Worm (Caenorhabditis elegans) whole organism, mixed stage, embryonic: ENCODE results near the gene clec-29.

Experiments used
- M03D4.4 ChIP-seq: sonication (generic microtip); optimal IDR thresholded peaks from 2 replicates; lab custom pipeline; 2017; ENCODE audit warnings: mild to moderate bottlenecking, missing genetic modification characterization, missing compliant biosample characterization
- bed-3 ChIP-seq: fragments of 200-800 bp; sonication (Bioruptor generic); optimal IDR thresholded peaks from 3 replicates; lab custom pipeline; 2018; ENCODE audit warnings: mild to moderate bottlenecking, missing genetic modification characterization, moderate library complexity, missing compliant biosample characterization
- blmp-1 ChIP-seq: fragments of 150-350 bp; optimal IDR thresholded peaks from 2 replicates; lab custom pipeline; 2014; ENCODE audit warnings: missing biosample characterization, missing genetic modification characterization
- ceh-39 ChIP-seq: fragments of 150-350 bp; optimal IDR thresholded peaks from 2 replicates; lab custom pipeline; 2014; ENCODE audit warnings: missing biosample characterization, missing genetic modification characterization
- ceh-43 ChIP-seq: fragments of 200-800 bp; sonication (Bioruptor generic); optimal IDR thresholded peaks from 2 replicates; lab custom pipeline; 2018; ENCODE audit warnings: mild to moderate bottlenecking, missing genetic modification characterization, moderate library complexity, missing compliant biosample characterization
- ceh-83 ChIP-seq: fragments of 200-800 bp; sonication (Bioruptor generic); optimal IDR thresholded peaks from 2 replicates; lab custom pipeline; 2018; ENCODE audit warnings: mild to moderate bottlenecking, missing genetic modification characterization, missing compliant biosample characterization
- ces-1 ChIP-seq: fragments of 150-350 bp; optimal IDR thresholded peaks from 2 replicates; lab custom pipeline; 2014; ENCODE audit warnings: missing biosample characterization, missing genetic modification reagents, missing genetic modification characterization
- cnd-1 ChIP-seq: fragments of 200-800 bp; sonication (Bioruptor generic); optimal IDR thresholded peaks from 2 replicates; lab custom pipeline; 2018; ENCODE audit warnings: mild to moderate bottlenecking, missing genetic modification characterization, missing compliant biosample characterization
- drap-1 ChIP-seq: fragments of 200-800 bp; sonication (Bioruptor generic); optimal IDR thresholded peaks from 3 replicates; lab custom pipeline; 2018; ENCODE audit warnings: mild to moderate bottlenecking, missing genetic modification characterization, missing compliant biosample characterization
- elt-3 ChIP-seq: fragments of 150-350 bp; optimal IDR thresholded peaks from 2 replicates; lab custom pipeline; 2014; ENCODE audit warnings: missing biosample characterization, missing genetic modification characterization
- flh-1 ChIP-seq: fragments of 200-800 bp; sonication (Bioruptor generic); optimal IDR thresholded peaks from 2 replicates; lab custom pipeline; 2018; ENCODE audit warnings: mild to moderate bottlenecking, missing genetic modification characterization, moderate library complexity, missing compliant biosample characterization
- ham-2 ChIP-seq: fragments of 200-800 bp; sonication (Bioruptor generic); optimal IDR thresholded peaks from 2 replicates; lab custom pipeline; 2018; ENCODE audit warnings: mild to moderate bottlenecking, missing genetic modification characterization, missing compliant biosample characterization
- lin-13 ChIP-seq: fragments of 150-350 bp; optimal IDR thresholded peaks from 2 replicates; lab custom pipeline; 2014; ENCODE audit warnings: missing biosample characterization, missing genetic modification characterization
- lin-32 ChIP-seq: fragments of 200-800 bp; sonication (Bioruptor generic); optimal IDR thresholded peaks from 2 replicates; lab custom pipeline; 2018; ENCODE audit warnings: mild to moderate bottlenecking, missing genetic modification characterization, missing compliant biosample characterization
- lsy-2 ChIP-seq: fragments of 150-350 bp; optimal IDR thresholded peaks from 2 replicates; lab custom pipeline; 2014; ENCODE audit warnings: missing biosample characterization, missing genetic modification characterization
- mab-5 ChIP-seq: fragments of 150-350 bp; optimal IDR thresholded peaks from 2 replicates; lab custom pipeline; 2014; ENCODE audit warnings: missing biosample characterization, missing genetic modification characterization
- mep-1 ChIP-seq: fragments of 150-350 bp; optimal IDR thresholded peaks from 2 replicates; lab custom pipeline; 2017; ENCODE audit warnings: missing biosample characterization, missing genetic modification reagents, missing genetic modification characterization, inconsistent platforms
- mls-2 ChIP-seq: sonication (generic microtip); optimal IDR thresholded peaks from 2 replicates; lab custom pipeline; 2016; ENCODE audit warnings: mild to moderate bottlenecking, missing genetic modification characterization, moderate library complexity, missing compliant biosample characterization
- nhr-12 ChIP-seq: fragments of 150-350 bp; optimal IDR thresholded peaks from 2 replicates; lab custom pipeline; 2014; ENCODE audit warnings: missing biosample characterization, missing genetic modification characterization
- nhr-237 ChIP-seq: fragments of 150-350 bp; optimal IDR thresholded peaks from 2 replicates; lab custom pipeline; 2014; ENCODE audit warnings: missing biosample characterization, missing genetic modification characterization
- nhr-28 ChIP-seq: fragments of 150-350 bp; optimal IDR thresholded peaks from 2 replicates; lab custom pipeline; 2014; ENCODE audit warnings: missing biosample characterization, missing genetic modification characterization
- nhr-76 ChIP-seq: sonication (generic microtip); optimal IDR thresholded peaks from 2 replicates; lab custom pipeline; 2017; ENCODE audit warnings: missing biosample characterization, missing genetic modification characterization
- pha-4 ChIP-seq: fragments of 150-350 bp; optimal IDR thresholded peaks from 2 replicates; lab custom pipeline; 2018; ENCODE audit warnings: missing biosample characterization, missing genetic modification reagents, missing genetic modification characterization
- sem-2 ChIP-seq: fragments of 200-800 bp; sonication (Bioruptor generic); optimal IDR thresholded peaks from 2 replicates; lab custom pipeline; 2018; ENCODE audit warnings: mild to moderate bottlenecking, missing genetic modification characterization, missing compliant biosample characterization
- snpc-4 ChIP-seq: fragments of 150-350 bp; optimal IDR thresholded peaks from 2 replicates; lab custom pipeline; 2014; ENCODE audit warnings: missing biosample characterization, missing genetic modification characterization
- tbx-8 ChIP-seq: fragments of 200-800 bp; sonication (Bioruptor generic); optimal IDR thresholded peaks from 2 replicates; lab custom pipeline; 2018; ENCODE audit warnings: mild to moderate bottlenecking, missing genetic modification characterization, moderate library complexity, missing compliant biosample characterization
- unc-120 ChIP-seq: sonication (generic microtip); optimal IDR thresholded peaks from 2 replicates; lab custom pipeline; 2017; ENCODE audit warnings: missing genetic modification characterization, missing compliant biosample characterization; ENCODE audit not compliant: poor library complexity, severe bottlenecking
- unc-39 ChIP-seq: fragments of 150-350 bp; optimal IDR thresholded peaks from 2 replicates; lab custom pipeline; 2014; ENCODE audit warnings: missing biosample characterization, missing genetic modification characterization
- unc-62 ChIP-seq: fragments of 150-350 bp; optimal IDR thresholded peaks from 2 replicates; lab custom pipeline; 2014; ENCODE audit warnings: missing biosample characterization, missing genetic modification reagents, missing genetic modification characterization
- zip-8 ChIP-seq: fragments of 150-350 bp; optimal IDR thresholded peaks from 2 replicates; lab custom pipeline; 2014; ENCODE audit warnings: missing biosample characterization, missing genetic modification characterization
- ztf-11 ChIP-seq: fragments of 150-350 bp; optimal IDR thresholded peaks from 2 replicates; lab custom pipeline; 2014; ENCODE audit warnings: missing biosample characterization, missing genetic modification characterization

Gene clec-29

DNA sequence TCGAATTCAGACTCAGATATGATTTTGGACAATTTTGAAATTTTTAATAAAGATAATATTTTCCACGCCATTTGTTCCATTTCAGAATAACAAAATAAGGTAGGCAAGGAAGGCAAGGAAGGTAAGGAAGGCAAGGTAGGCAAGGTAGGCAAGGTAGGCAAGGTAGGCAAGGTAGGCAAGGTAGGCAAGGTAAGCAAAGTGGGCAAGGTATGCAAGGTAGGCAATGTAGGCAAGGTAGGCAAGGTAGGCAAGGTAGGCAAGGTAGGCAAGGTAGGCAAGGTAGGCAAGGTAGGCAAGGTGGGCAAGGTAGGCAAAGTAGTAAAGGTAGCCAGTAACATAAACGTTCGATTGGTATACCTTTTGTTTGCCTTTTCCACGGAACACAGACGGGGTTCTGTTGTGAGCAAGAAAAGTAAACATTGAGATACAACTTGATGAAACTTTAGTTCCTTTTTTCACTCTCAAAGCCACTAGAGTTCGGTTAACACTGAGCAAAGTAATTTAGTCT lies 39.2 kb downstream of the clec-29 start, which contains the start of gene Y70C5C.1 (continued):
- TF ChIP-seq lin-13 = no peak
- TF ChIP-seq unc-120 (tag; lab: Kevin White, UChicago) = no peak
- peak; percentile 14 for TF ChIP-seq ceh-83 (GFP tag; lab: Kevin White, UChicago)
- TF ChIP-seq pha-4 (tag; lab: Kevin White, UChicago) = no peak
- peak; percentile 32 for TF ChIP-seq cnd-1 (tag; lab: Kevin White, UChicago)
- peak; percentile 51 for TF ChIP-seq drap-1 (GFP tag; lab: Kevin White, UChicago)
- TF ChIP-seq lin-32 (GFP tag; lab: Kevin White, UChicago) = peak; percentile 16
- peak; percentile 32 for TF ChIP-seq M03D4.4 (tag; lab: Kevin White, UChicago)
- no peak for TF ChIP-seq ces-1
- TF ChIP-seq ceh-39 = no peak
- TF ChIP-seq nhr-76 (tag; lab: Kevin White, UChicago) = no peak

DNA sequence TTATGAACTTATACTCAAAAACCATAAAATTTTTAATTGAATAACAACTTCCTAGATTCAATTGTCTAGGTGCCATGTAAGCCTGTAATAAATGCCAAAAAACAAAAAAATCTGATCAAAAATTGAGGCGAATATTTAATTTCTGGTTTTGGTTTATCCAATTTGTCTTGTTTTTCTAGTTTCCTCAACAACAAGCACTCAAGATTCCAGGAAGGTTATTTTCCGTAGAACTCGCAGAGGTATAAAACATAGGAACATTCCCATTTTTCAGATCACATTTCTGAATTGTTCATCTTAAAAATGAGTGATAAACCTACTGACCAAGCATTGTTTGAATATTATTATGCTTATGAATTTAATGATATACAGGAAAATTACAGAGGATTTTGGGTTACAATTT lies 41.8 kb downstream of the clec-29 start, which contains the start of gene srw-41:
srw-41 (plus strand) TSS at position 301 of the 400 bp plus-strand sequence.
- TF ChIP-seq M03D4.4 (tag; lab: Kevin White, UChicago) (no peak), snpc-4 (tag; lab: Kevin White, UChicago) (no peak), bed-3 (GFP tag; lab: Kevin White, UChicago) (no peak), nhr-76 (tag; lab: Kevin White, UChicago) (no peak), ceh-83 (GFP tag; lab: Kevin White, UChicago) (no peak), cnd-1 (tag; lab: Kevin White, UChicago) (no peak), elt-3 (tag; lab: Kevin White, UChicago) (no peak), nhr-28 (no peak)
- TF ChIP-seq, all 35 proteins: peak for 0

DNA sequence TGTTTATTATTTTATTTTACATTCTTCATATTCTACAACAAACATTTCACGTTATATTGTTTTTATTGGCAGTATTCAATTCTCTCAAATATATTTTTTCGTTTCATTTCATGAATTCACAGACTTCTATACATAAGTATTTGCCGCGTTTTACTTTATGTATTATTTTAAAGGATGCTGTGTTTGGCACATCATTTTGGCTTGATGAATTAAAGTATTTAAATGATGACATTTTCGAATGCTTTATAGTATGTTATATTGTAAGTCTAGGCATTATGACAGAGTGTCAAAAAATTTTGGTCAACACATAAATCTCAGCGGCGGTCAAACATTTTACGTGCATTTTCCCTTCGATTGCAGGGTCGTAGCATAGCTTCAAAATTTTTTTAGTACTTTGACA lies 43.5 kb downstream of the clec-29 start:
- TF ChIP-seq ztf-11 (tag; lab: Kevin White, UChicago) (no peak), lin-13 (no peak), zip-8 (no peak), pha-4 (tag; lab: Kevin White, UChicago) (no peak), mep-1 (tag; lab: Kevin White, UChicago) (no peak), bed-3 (GFP tag; lab: Kevin White, UChicago) (no peak), unc-39 (no peak), elt-3 (tag; lab: Kevin White, UChicago) (no peak), M03D4.4 (tag; lab: Kevin White, UChicago) (no peak), unc-62 (no peak), unc-120 (tag; lab: Kevin White, UChicago) (no peak), blmp-1 (tag; lab: Kevin White, UChicago) (no peak), nhr-237 (no peak)

DNA sequence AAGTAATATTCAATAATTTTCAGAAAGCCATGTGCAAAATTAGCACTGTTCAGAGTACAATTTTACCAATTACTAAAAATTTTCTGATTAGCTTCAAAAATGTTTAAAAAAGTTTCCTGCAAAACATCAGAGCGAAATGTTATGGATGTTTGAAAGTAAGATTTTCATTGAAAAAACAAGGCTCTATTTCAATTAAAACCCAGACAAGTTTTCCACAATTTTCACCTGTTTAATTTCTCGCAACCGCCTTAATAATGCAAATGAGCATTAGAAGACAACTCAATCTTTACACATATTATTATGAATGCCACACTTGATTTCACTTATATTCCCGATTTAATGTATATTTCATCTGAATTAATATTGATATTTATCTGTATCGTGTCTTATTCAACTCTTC lies 44.5 kb downstream of the clec-29 start, which contains the start of gene srz-101:
srz-101 (plus strand) TSS at position 301 of the 400 bp plus-strand sequence.
- TF ChIP-seq M03D4.4 (tag; lab: Kevin White, UChicago) (no peak), mls-2 (tag; lab: Kevin White, UChicago) (no peak), unc-39 (no peak), blmp-1 (tag; lab: Kevin White, UChicago) (no peak), zip-8 (no peak), cnd-1 (tag; lab: Kevin White, UChicago) (no peak), ceh-43 (no peak)

DNA sequence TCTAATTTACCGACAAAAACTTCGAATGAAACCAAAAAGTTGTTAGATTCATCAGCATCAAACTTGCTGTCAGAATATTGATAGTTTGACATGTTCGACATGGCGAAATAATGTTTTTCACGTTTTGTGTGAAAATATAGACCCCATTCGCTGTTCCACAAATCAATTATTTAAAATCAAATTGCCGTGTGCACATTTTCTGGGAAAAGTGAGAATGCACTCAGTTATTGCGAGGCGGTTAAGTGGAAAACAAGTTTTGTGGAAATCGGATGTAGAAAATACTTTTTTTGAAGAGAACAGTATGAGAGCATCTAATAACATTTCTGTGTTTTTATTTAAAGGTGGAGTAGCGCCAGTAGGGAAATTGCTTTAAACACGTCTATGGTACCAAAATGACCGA lies 45.3 kb downstream of the clec-29 start, which contains the start of gene srw-42:
srw-42 (minus strand) TSS at position 101 of the 400 bp plus-strand sequence.
- TF ChIP-seq ceh-83 (GFP tag; lab: Kevin White, UChicago) = no peak
- TF ChIP-seq blmp-1 (tag; lab: Kevin White, UChicago) = no peak
- TF ChIP-seq cnd-1 (tag; lab: Kevin White, UChicago) = no peak
- no peak for TF ChIP-seq unc-62
- TF ChIP-seq nhr-12 = no peak
- TF ChIP-seq ceh-39 = no peak
- TF ChIP-seq mab-5 = no peak
- TF ChIP-seq mep-1 (tag; lab: Kevin White, UChicago) = no peak
- no peak for TF ChIP-seq unc-120 (tag; lab: Kevin White, UChicago)
- TF ChIP-seq snpc-4 (tag; lab: Kevin White, UChicago) = no peak
- no peak for TF ChIP-seq elt-3 (tag; lab: Kevin White, UChicago)
- no peak for TF ChIP-seq drap-1 (GFP tag; lab: Kevin White, UChicago)
- TF ChIP-seq nhr-237 = no peak
- TF ChIP-seq sem-2 = no peak
- no peak for TF ChIP-seq pha-4 (tag; lab: Kevin White, UChicago)
- no peak for TF ChIP-seq lin-13
- TF ChIP-seq, all 35 proteins: peak for 0

DNA sequence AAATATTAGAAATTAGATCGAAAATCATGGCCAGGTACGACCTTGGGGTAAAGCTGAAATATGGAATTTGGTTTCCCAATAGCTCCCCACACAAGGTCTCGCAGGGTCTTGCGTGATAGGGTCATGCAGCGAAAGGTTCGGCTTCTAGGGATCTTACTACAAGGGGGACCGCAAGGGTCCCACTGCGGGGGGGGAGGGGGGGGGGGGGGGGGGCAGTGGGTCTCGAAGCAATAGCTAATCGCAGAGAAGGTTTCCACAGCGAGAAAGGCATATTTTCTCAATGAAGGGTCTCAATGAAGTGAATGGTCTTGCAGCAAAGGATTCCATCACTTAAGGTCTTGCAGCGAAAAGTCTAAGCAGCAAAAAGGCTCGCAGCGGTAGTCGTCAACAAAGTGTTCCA lies 46.0 kb downstream of the clec-29 start:
- no peak for TF ChIP-seq ceh-43
- no peak for TF ChIP-seq ces-1
- no peak for TF ChIP-seq sem-2
- TF ChIP-seq drap-1 (GFP tag; lab: Kevin White, UChicago) = no peak
- TF ChIP-seq mab-5 = no peak
- TF ChIP-seq tbx-8 = no peak
- no peak for TF ChIP-seq ztf-11 (tag; lab: Kevin White, UChicago)
- no peak for TF ChIP-seq lin-32 (GFP tag; lab: Kevin White, UChicago)
- no peak for TF ChIP-seq mls-2 (tag; lab: Kevin White, UChicago)
- TF ChIP-seq elt-3 (tag; lab: Kevin White, UChicago) = no peak
- TF ChIP-seq flh-1 (GFP tag; lab: Kevin White, UChicago) = no peak
- no peak for TF ChIP-seq unc-39
- TF ChIP-seq ceh-83 (GFP tag; lab: Kevin White, UChicago) = no peak
- no peak for TF ChIP-seq lsy-2 (tag; lab: Kevin White, UChicago)
- TF ChIP-seq blmp-1 (tag; lab: Kevin White, UChicago) = no peak
- TF ChIP-seq nhr-12 = no peak
- no peak for TF ChIP-seq ham-2
- TF ChIP-seq snpc-4 (tag; lab: Kevin White, UChicago) = no peak
